Worm (Caenorhabditis elegans) whole organism, L1 larva: ENCODE results near the gene lec-4.
A peak's percentile ranks its signal among the peaks of the same experiment; 100 is the strongest.

ENCODE experiments used
- C16A3.4 ChIP-seq: fragments of 150-350 bp; optimal IDR thresholded peaks from 2 replicates; lab custom pipeline; 2014; ENCODE audit warnings: missing biosample characterization, missing genetic modification characterization
- C34B4.2 ChIP-seq: sonication (generic microtip); optimal IDR thresholded peaks from 2 replicates; lab custom pipeline; 2017; ENCODE audit warnings: mild to moderate bottlenecking, missing genetic modification characterization, missing compliant biosample characterization
- blmp-1 ChIP-seq: fragments of 150-350 bp; optimal IDR thresholded peaks from 2 replicates; lab custom pipeline; 2014; ENCODE audit warnings: missing biosample characterization, missing genetic modification characterization
- ceh-63 ChIP-seq: fragments of 200-800 bp; sonication (Bioruptor generic); optimal IDR thresholded peaks from 2 replicates; lab custom pipeline; 2018; ENCODE audit warnings: mild to moderate bottlenecking, missing genetic modification characterization, missing compliant biosample characterization
- ceh-8 ChIP-seq: fragments of 200-800 bp; sonication (Bioruptor generic); optimal IDR thresholded peaks from 2 replicates; lab custom pipeline; 2018; ENCODE audit warnings: mild to moderate bottlenecking, missing genetic modification characterization, moderate library complexity, missing compliant biosample characterization
- ceh-82 ChIP-seq, 3 experiments: fragments of 150-350 bp in 1 of 3; sonication (generic microtip) in 2 of 3; optimal IDR thresholded peaks; 2 replicates each; lab custom pipeline; 2014 to 2017; ENCODE audit warnings: missing biosample characterization in 3 of 3, missing genetic modification characterization in 3 of 3
- dsc-1 ChIP-seq: sonication (generic microtip); optimal IDR thresholded peaks from 2 replicates; lab custom pipeline; 2016; ENCODE audit warnings: mild to moderate bottlenecking, missing genetic modification characterization, missing compliant biosample characterization
- efl-1 ChIP-seq, 4 experiments: fragments of 150-350 bp; optimal IDR thresholded peaks in 3 of 4; peaks in 1 of 4; 1 replicate in 1 of 4; 2 replicates in 3 of 4; lab custom pipeline; 2014; ENCODE audit warnings: missing biosample characterization in 2 of 4, missing genetic modification characterization in 2 of 4, missing genetic modification reagents in 2 of 4
- egl-13 ChIP-seq: sonication (generic microtip); optimal IDR thresholded peaks from 2 replicates; lab custom pipeline; 2016; ENCODE audit warnings: missing genotype, missing genetic modification reagents, missing genetic modification characterization, missing compliant biosample characterization
- elt-2 ChIP-seq: sonication (generic microtip); optimal IDR thresholded peaks from 2 replicates; lab custom pipeline; 2016; ENCODE audit warnings: missing genetic modification characterization, mild to moderate bottlenecking, inconsistent platforms, missing compliant biosample characterization, missing genetic modification reagents
- elt-3 ChIP-seq, 6 experiments: fragments of 150-350 bp in 1 of 6; sonication (generic microtip); optimal IDR thresholded peaks; 2 replicates each; lab custom pipeline; 2017 to 2018; ENCODE audit warnings: missing biosample characterization in 6 of 6, missing genetic modification characterization in 6 of 6, inconsistent platforms in 1 of 6
- ets-5 ChIP-seq: fragments of 200-800 bp; sonication (Bioruptor generic); IDR thresholded peaks from 2 replicates; pipeline ENCODE4 v1.3.6; 2022; ENCODE audit warnings: missing genetic modification characterization, missing compliant biosample characterization
- fkh-8 ChIP-seq: sonication (generic microtip); optimal IDR thresholded peaks from 2 replicates; lab custom pipeline; 2016; ENCODE audit warnings: mild to moderate bottlenecking, missing genetic modification characterization, missing compliant biosample characterization
- jun-1 ChIP-seq: fragments of 150-350 bp; optimal IDR thresholded peaks from 2 replicates; lab custom pipeline; 2014; ENCODE audit warnings: missing biosample characterization, missing genetic modification reagents, missing genetic modification characterization
- lin-13 ChIP-seq: fragments of 150-350 bp; optimal IDR thresholded peaks from 2 replicates; lab custom pipeline; 2014; ENCODE audit warnings: missing biosample characterization, missing genetic modification reagents, missing genetic modification characterization
- lin-15B ChIP-seq: fragments of 150-350 bp; sonication (generic microtip); optimal IDR thresholded peaks from 3 replicates; lab custom pipeline; 2014; ENCODE audit warnings: missing biosample characterization, missing genetic modification characterization
- lin-35 ChIP-seq, 2 experiments: fragments of 150-350 bp; optimal IDR thresholded peaks; 2 replicates each; lab custom pipeline; 2014; ENCODE audit warnings: missing biosample characterization in 2 of 2, missing genetic modification characterization in 2 of 2, missing genetic modification reagents in 2 of 2
- lsy-2 ChIP-seq, 2 experiments: fragments of 150-350 bp; optimal IDR thresholded peaks; 2 replicates each; lab custom pipeline; 2014; ENCODE audit warnings: missing biosample characterization in 2 of 2, missing genetic modification characterization in 2 of 2
- mdl-1 ChIP-seq, 2 experiments: fragments of 150-350 bp; optimal IDR thresholded peaks; 2 replicates each; lab custom pipeline; 2014 to 2017; ENCODE audit warnings: missing biosample characterization in 2 of 2, missing genetic modification characterization in 2 of 2, inconsistent platforms in 1 of 2
- nhr-11 ChIP-seq: fragments of 150-350 bp; optimal IDR thresholded peaks from 2 replicates; lab custom pipeline; 2014; ENCODE audit warnings: missing biosample characterization, missing genetic modification characterization
- nhr-12 ChIP-seq: sonication (generic microtip); optimal IDR thresholded peaks from 2 replicates; lab custom pipeline; 2017; ENCODE audit warnings: missing biosample characterization, missing genetic modification characterization
- nhr-237 ChIP-seq: fragments of 150-350 bp; optimal IDR thresholded peaks from 2 replicates; lab custom pipeline; 2014; ENCODE audit warnings: missing biosample characterization, missing genetic modification characterization
- nhr-47 ChIP-seq: sonication (generic microtip); optimal IDR thresholded peaks from 2 replicates; lab custom pipeline; 2016; ENCODE audit warnings: mild to moderate bottlenecking, missing genetic modification characterization, moderate library complexity, missing compliant biosample characterization
- nhr-71 ChIP-seq: sonication (generic microtip); optimal IDR thresholded peaks from 2 replicates; lab custom pipeline; 2016; ENCODE audit warnings: mild to moderate bottlenecking, missing genetic modification characterization, moderate library complexity, missing compliant biosample characterization
- nhr-76 ChIP-seq: sonication (generic microtip); optimal IDR thresholded peaks from 2 replicates; lab custom pipeline; 2017; ENCODE audit warnings: missing biosample characterization, missing genetic modification characterization
- nhr-85 ChIP-seq: sonication (generic microtip); peaks from one replicate; lab custom pipeline; 2016; ENCODE audit warnings: missing genetic modification characterization, inconsistent platforms, missing compliant biosample characterization
- pag-3 ChIP-seq: sonication (generic microtip); optimal IDR thresholded peaks from 2 replicates; lab custom pipeline; 2017; ENCODE audit warnings: missing genetic modification characterization, mild to moderate bottlenecking, missing compliant biosample characterization, antibody characterized with exemption, borderline replicate concordance; ENCODE audit not compliant: insufficient read depth
- pax-3 ChIP-seq: fragments of 200-800 bp; sonication (Bioruptor generic); optimal IDR thresholded peaks from 2 replicates; lab custom pipeline; 2018; ENCODE audit warnings: mild to moderate bottlenecking, missing genetic modification characterization, moderate library complexity, missing compliant biosample characterization
- pqm-1 ChIP-seq: sonication (generic microtip); optimal IDR thresholded peaks from 3 replicates; lab custom pipeline; 2017; ENCODE audit warnings: missing biosample characterization, missing genetic modification characterization
- snpc-4 ChIP-seq: fragments of 150-350 bp; optimal IDR thresholded peaks from 2 replicates; lab custom pipeline; 2014; ENCODE audit warnings: missing biosample characterization, missing genetic modification characterization
- snu-23 ChIP-seq: sonication (generic microtip); optimal IDR thresholded peaks from 2 replicates; lab custom pipeline; 2016; ENCODE audit warnings: missing genetic modification characterization, missing compliant biosample characterization
- tbx-2 ChIP-seq: sonication (generic microtip); optimal IDR thresholded peaks from 2 replicates; lab custom pipeline; 2016; ENCODE audit warnings: missing genetic modification characterization, missing compliant biosample characterization
- tlp-1 ChIP-seq: fragments of 150-350 bp; optimal IDR thresholded peaks from 2 replicates; lab custom pipeline; 2014; ENCODE audit warnings: missing biosample characterization, missing genetic modification characterization
- unc-130 ChIP-seq: fragments of 150-350 bp; optimal IDR thresholded peaks from 2 replicates; lab custom pipeline; 2017; ENCODE audit warnings: missing biosample characterization, missing genetic modification characterization, inconsistent platforms
- unc-98 ChIP-seq: fragments of 200-800 bp; sonication (Bioruptor generic); IDR thresholded peaks from 2 replicates; pipeline ENCODE4 v1.3.6; 2022; ENCODE audit warnings: missing genetic modification characterization, missing compliant biosample characterization
- ztf-4 ChIP-seq: fragments of 150-350 bp; optimal IDR thresholded peaks from 2 replicates; lab custom pipeline; 2014; ENCODE audit warnings: missing biosample characterization, missing genetic modification characterization

The lec-4 gene

ce11 chrIII:3765460-3765859 lies 7.7 kb downstream of the lec-4 start, which contains the start of gene C44F1.1:
Gene C44F1.1 (minus strand): TSS chrIII:3765560.
- TF ChIP-seq nhr-71 (peak; percentile 33), mdl-1 (tag; optimal IDR thresholded peaks at IDR 0.05; lab: Kevin White, UChicago) (no peak), fkh-8 (tag; lab: Kevin White, UChicago) (peak; percentile 14), ceh-8 (peak; percentile 88), tlp-1 (tag; lab: Kevin White, UChicago) (no peak)

ce11 chrIII:3764584-3764983 lies 8.5 kb downstream of the lec-4 start:
- TF ChIP-seq unc-130 (tag; lab: Kevin White, UChicago) (no peak), snpc-4 (peak; percentile 0)

DNA sequence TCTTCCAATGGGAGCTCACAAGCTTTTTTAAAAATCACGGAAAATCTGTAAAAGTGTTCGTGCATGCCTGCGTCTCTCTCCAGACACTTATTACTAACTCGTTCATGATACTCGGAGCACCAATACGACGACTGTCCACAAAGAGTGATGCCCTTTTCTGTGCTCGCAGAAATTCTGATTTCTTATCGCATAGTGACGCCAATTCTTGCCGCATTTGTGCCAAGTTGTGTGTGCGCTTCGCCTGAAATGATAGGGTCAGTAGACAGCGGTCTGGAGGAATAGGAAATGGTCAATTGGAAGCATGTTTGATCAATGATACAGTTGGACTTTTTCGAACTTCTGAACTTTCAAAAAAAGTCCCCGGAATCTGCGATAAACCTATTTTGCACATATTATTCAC lies 9.1 kb downstream of the lec-4 start:
- TF ChIP-seq snu-23 (GFP tag; lab: Kevin White, UChicago): no peak
- peak; percentile 24 for TF ChIP-seq elt-2
- TF ChIP-seq C16A3.4 (tag; lab: Kevin White, UChicago): no peak
- no peak for TF ChIP-seq nhr-76 (tag; lab: Kevin White, UChicago)
- no peak for TF ChIP-seq nhr-85 (tag; lab: Kevin White, UChicago)
- TF ChIP-seq ztf-4 (tag; lab: Kevin White, UChicago): no peak
- TF ChIP-seq nhr-237 (tag; lab: Kevin White, UChicago): no peak
- TF ChIP-seq fkh-8 (tag; lab: Kevin White, UChicago): no peak
- no peak for TF ChIP-seq C34B4.2 (tag; lab: Kevin White, UChicago)
- no peak for TF ChIP-seq blmp-1 (tag; lab: Kevin White, UChicago)
- no peak for TF ChIP-seq ets-5 (GFP tag; lab: Robert Waterston, UW)
- TF ChIP-seq pag-3: no peak
- no peak for TF ChIP-seq unc-98 (GFP tag; lab: Robert Waterston, UW)
- no peak for TF ChIP-seq lin-13
- TF ChIP-seq lsy-2 (tag; optimal IDR thresholded peaks at IDR 0.05; lab: Kevin White, UChicago): no peak
- TF ChIP-seq lin-35 (GFP tag; optimal IDR thresholded peaks at IDR 0.05; lab: Kevin White, UChicago): peak in 1 of 2 experiments; percentile 27
- TF ChIP-seq nhr-47: no peak
- TF ChIP-seq lin-15B (tag; lab: Kevin White, UChicago): no peak
- no peak for TF ChIP-seq elt-3 (tag; optimal IDR thresholded peaks at IDR 0.05; lab: Kevin White, UChicago)
- TF ChIP-seq tbx-2 (tag; lab: Kevin White, UChicago): no peak
- no peak for TF ChIP-seq ceh-63 (GFP tag; lab: Kevin White, UChicago)
- no peak for TF ChIP-seq jun-1 (tag; lab: Kevin White, UChicago)
- TF ChIP-seq efl-1 (optimal IDR thresholded peaks at IDR 0.05; lab: Kevin White, UChicago): no peak
- TF ChIP-seq efl-1 (GFP tag; optimal IDR thresholded peaks at IDR 0.05 in 1 of 2; lab: Kevin White, UChicago): peak in 1 of 2 experiments; percentile 67
- TF ChIP-seq pqm-1 (tag; lab: Kevin White, UChicago): no peak
- no peak for TF ChIP-seq egl-13 (tag; lab: Kevin White, UChicago)

- TF ChIP-seq ztf-4 (tag; lab: Kevin White, UChicago) (no peak), fkh-8 (tag; lab: Kevin White, UChicago) (peak; percentile 21), dsc-1 (tag; lab: Kevin White, UChicago) (peak; percentile 72), ceh-82 (tag; optimal IDR thresholded peaks at IDR 0.05; lab: Kevin White, UChicago) (no peak), pax-3 (peak; percentile 12), nhr-76 (tag; lab: Kevin White, UChicago) (no peak), jun-1 (tag; lab: Kevin White, UChicago) (no peak)
Observed at ce11 chrIII:3759312-3759711, 13.8 kb downstream of the lec-4 start, which contains the start of gene arcp-1. Gene arcp-1 (minus strand): TSS chrIII:3759412.

ce11 chrIII:3745138-3745537 lies 28.0 kb downstream of the lec-4 start, which contains the start of gene lin-48:
Gene lin-48 (plus strand): TSS chrIII:3745438.
- TF ChIP-seq nhr-11: no peak
- no peak for TF ChIP-seq nhr-12 (tag; lab: Kevin White, UChicago)
